Worm (Caenorhabditis elegans): Measurements from ENCODE around the gene F28H7.8.

DNA sequence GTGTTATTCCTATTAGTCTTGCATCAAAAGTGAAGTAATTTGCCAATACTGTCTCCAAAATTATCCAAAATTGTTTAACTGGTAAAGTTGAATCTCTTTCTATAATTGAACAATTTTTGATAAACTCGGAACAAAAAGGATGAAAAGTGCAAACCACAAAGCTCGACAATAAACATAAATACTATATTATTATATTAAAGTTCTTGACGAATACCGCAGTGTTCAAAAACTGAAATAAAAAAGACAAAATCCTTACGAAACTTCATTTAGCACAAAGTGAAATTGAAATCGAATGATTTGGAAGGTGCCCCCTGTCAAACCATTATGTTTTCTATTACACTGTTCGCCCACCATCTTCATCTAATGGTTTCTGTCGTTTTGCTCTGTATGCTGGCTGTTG is 17.4 kb upstream of the F28H7.8 start, which contains the start of gene ZC302.3:
- TF ChIP-seq nhr-237 (tag; optimal IDR thresholded peaks at IDR 0.05) (no peak), cnd-1 (tag; optimal IDR thresholded peaks at IDR 0.05) (no peak), pha-4 (tag; optimal IDR thresholded peaks at IDR 0.05) (no peak), blmp-1 (tag; optimal IDR thresholded peaks at IDR 0.05) (no peak), lin-13 (tag; optimal IDR thresholded peaks at IDR 0.05) (no peak), snpc-4 (tag; optimal IDR thresholded peaks at IDR 0.05) (no peak), elt-3 (tag; optimal IDR thresholded peaks at IDR 0.05) (no peak), ces-1 (GFP tag; optimal IDR thresholded peaks at IDR 0.05) (no peak), lsy-2 (tag; optimal IDR thresholded peaks at IDR 0.05) (no peak), unc-62 (GFP tag; optimal IDR thresholded peaks at IDR 0.05) (no peak), ztf-11 (tag; optimal IDR thresholded peaks at IDR 0.05) (no peak), elt-1 (tag; optimal IDR thresholded peaks at IDR 0.05; ENCODE audit: borderline replicate concordance, insufficient read depth) (no peak)
